Fruit fly (Drosophila melanogaster): Measurements from ENCODE around the gene CG10874.

- TF ChIP-seq ttk (optimal IDR thresholded peaks at IDR 0.05): no peak
- TF ChIP-seq h (optimal IDR thresholded peaks at IDR 0.05): no peak
These were observed 29.2 kb downstream of the CG10874 start for dm6 chr2L:2162729-2163567.
